Fruit fly (Drosophila melanogaster): ENCODE results near the gene chrb.

dm6 chr3L:11530370-11530769 is 43.0 kb downstream of the chrb start:
- TF ChIP-seq CG8632 (GFP tag; optimal IDR thresholded peaks at IDR 0.05) (no peak), Blimp-1 (GFP tag; optimal IDR thresholded peaks at IDR 0.05) (no peak), Met (GFP tag; optimal IDR thresholded peaks at IDR 0.05) (no peak), Sox14 (GFP tag; optimal IDR thresholded peaks at IDR 0.05) (no peak), CG8119 (GFP tag; IDR thresholded peaks at IDR 0.05) (no peak), Sox102F (GFP tag; optimal IDR thresholded peaks at IDR 0.05) (no peak), salr (GFP tag; optimal IDR thresholded peaks at IDR 0.05) (no peak), Smox (GFP tag; optimal IDR thresholded peaks at IDR 0.05) (no peak), cyc (GFP tag; optimal IDR thresholded peaks at IDR 0.05) (no peak), fd85E (GFP tag; optimal IDR thresholded peaks at IDR 0.05) (no peak), CG3032 (tag; optimal IDR thresholded peaks at IDR 0.05) (no peak), CG6854 (GFP tag; optimal IDR thresholded peaks at IDR 0.05) (no peak), CG32006 (GFP tag; optimal IDR thresholded peaks at IDR 0.05) (no peak)
